Worm (Caenorhabditis elegans): ENCODE results near the gene pbs-3.

The pbs-3 gene

DNA sequence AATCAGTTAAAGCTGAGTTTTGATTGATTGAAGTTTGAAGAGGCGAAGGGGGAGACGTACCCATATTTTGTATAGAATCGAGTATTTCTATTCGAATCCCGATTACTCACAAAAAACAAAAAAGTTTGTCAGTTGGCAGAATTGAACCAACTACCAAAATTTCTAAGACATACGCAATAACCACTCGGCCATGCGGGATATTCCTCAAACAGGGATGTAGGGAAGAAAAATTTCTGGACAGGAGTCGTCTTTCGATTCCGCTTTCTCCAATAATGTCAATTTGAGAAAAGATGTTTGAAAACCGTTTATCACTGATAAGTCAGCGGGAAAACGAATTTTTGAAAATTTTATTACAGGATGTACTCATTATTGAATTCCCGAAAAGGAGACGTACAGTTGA is 26.9 kb downstream of the pbs-3 start (continued):
- TF ChIP-seq lin-1 (GFP tag; IDR thresholded peaks at IDR 0.05) (peak; percentile 70), lim-7 (GFP tag; IDR thresholded peaks at IDR 0.05) (peak; percentile 93)

DNA sequence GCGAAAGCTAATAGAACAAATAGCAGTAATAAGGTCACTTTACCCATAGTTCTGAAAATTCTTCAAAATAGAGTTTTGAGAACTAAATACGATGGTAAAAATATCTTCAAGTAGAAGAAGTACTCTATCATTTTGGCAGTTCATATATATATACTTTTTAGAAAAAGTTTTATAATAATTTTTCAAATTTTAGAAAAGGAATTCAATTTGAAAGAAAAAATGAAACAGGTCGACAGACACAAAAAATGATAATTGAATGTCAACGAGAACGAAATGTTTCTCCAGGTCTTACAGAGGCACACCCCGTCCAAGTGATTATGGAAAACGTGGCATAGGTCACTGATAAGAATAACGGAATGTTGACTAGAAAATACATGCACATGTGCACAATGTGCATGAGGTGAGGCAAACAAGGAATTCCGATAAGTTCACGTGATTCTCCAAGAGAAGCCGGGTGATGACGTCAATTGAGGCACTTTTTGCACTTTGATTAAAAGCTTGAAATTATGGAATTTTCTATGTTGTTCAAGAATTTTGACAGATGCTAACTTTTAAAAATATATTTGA is 29.9 kb downstream of the pbs-3 start, which contains the start of gene aagr-2:
aagr-2 (minus strand) TSS at position 51 of the 567 bp plus-strand sequence.
- TF ChIP-seq zag-1 (tag; optimal IDR thresholded peaks at IDR 0.05) (no peak), ces-1 (GFP tag; optimal IDR thresholded peaks at IDR 0.05) (no peak), ceh-20 (GFP tag; IDR thresholded peaks at IDR 0.05) (no peak), madf-9 (GFP tag; conservative IDR thresholded peaks at IDR 0.05) (no peak), daf-16 (GFP tag; optimal IDR thresholded peaks at IDR 0.05) (peak in 1 of 2 experiments; percentile 2), daf-16 (tag; optimal IDR thresholded peaks at IDR 0.05) (peak; percentile 94), mes-2 (tag; optimal IDR thresholded peaks at IDR 0.05; ENCODE audit: poor library complexity, severe bottlenecking) (peak; percentile 37), hlh-30 (tag; optimal IDR thresholded peaks at IDR 0.05; ENCODE audit: insufficient read depth) (peak; percentile 62), mxl-2 (GFP tag; conservative IDR thresholded peaks at IDR 0.05) (0 out of 2 replicates have a peak, but pooled peaks have one; percentile 27), pqm-1 (tag; optimal IDR thresholded peaks at IDR 0.05) (peak; percentile 97), zfp-3 (GFP tag; conservative IDR thresholded peaks at IDR 0.05) (0 out of 2 replicates have a peak, but pooled peaks have one; percentile 37), skn-1 (tag; optimal IDR thresholded peaks at IDR 0.05) (no peak), nhr-111 (GFP tag; optimal IDR thresholded peaks at IDR 0.05) (no peak), nhr-102 (tag; optimal IDR thresholded peaks at IDR 0.05) (peak; percentile 46), ctbp-1 (GFP tag; IDR thresholded peaks at IDR 0.05) (no peak), lin-39 (tag; optimal IDR thresholded peaks at IDR 0.05) (no peak), nhr-41 (GFP tag; IDR thresholded peaks at IDR 0.05) (peak; percentile 77; the same call in 1 of the 2 replicates), ceh-62 (tag; optimal IDR thresholded peaks at IDR 0.05) (no peak), cey-2 (tag; optimal IDR thresholded peaks at IDR 0.05; ENCODE audit: borderline replicate concordance, insufficient read depth) (no peak), unc-62 (GFP tag; optimal IDR thresholded peaks at IDR 0.05 in 1 of 2) (peak in 1 of 2 experiments; percentile 29), unc-62 (tag; optimal IDR thresholded peaks at IDR 0.05) (no peak), nhr-48 (tag; optimal IDR thresholded peaks at IDR 0.05) (peak; percentile 85), fkh-10 (GFP tag; optimal IDR thresholded peaks at IDR 0.05) (no peak), Y48G9A.11 (GFP tag; IDR thresholded peaks at IDR 0.05) (no peak), nhr-237 (tag; optimal IDR thresholded peaks at IDR 0.05) (no peak), nhr-77 (tag; optimal IDR thresholded peaks at IDR 0.05) (peak; percentile 51), F10B5.3 (tag; optimal IDR thresholded peaks at IDR 0.05) (no peak), ztf-7 (tag; optimal IDR thresholded peaks at IDR 0.05) (no peak), mdt-29 (GFP tag; IDR thresholded peaks at IDR 0.05) (peak; percentile 82), mxl-3 (GFP tag; optimal IDR thresholded peaks at IDR 0.05) (peak; percentile 75), dpl-1 (GFP tag; optimal IDR thresholded peaks at IDR 0.05) (no peak), nhr-28 (tag; optimal IDR thresholded peaks at IDR 0.05) (peak; percentile 99), mdl-1 (tag; optimal IDR thresholded peaks at IDR 0.05) (peak; percentile 0 to 86), daf-12 (tag; optimal IDR thresholded peaks at IDR 0.05) (no peak), lin-1 (GFP tag; IDR thresholded peaks at IDR 0.05) (peak; percentile 54), rbr-2 (tag; optimal IDR thresholded peaks at IDR 0.05) (no peak), mep-1 (tag; optimal IDR thresholded peaks at IDR 0.05) (peak; percentile 62), lin-15B (tag; optimal IDR thresholded peaks at IDR 0.05) (no peak), ama-1 (optimal IDR thresholded peaks at IDR 0.05) (no peak), nhr-6 (tag; optimal IDR thresholded peaks at IDR 0.05) (no peak), dve-1 (tag; optimal IDR thresholded peaks at IDR 0.05; ENCODE audit: insufficient read depth) (peak; percentile 85), tra-1 (GFP tag; IDR thresholded peaks at IDR 0.05) (peak; percentile 81), fos-1 (tag; optimal IDR thresholded peaks at IDR 0.05) (no peak), dmd-6 (GFP tag; IDR thresholded peaks at IDR 0.05) (peak; percentile 99), php-3 (GFP tag; IDR thresholded peaks at IDR 0.05) (peak; percentile 60), Y105C5A.15 (GFP tag; IDR thresholded peaks at IDR 0.05) (no peak), lsy-2 (tag; optimal IDR thresholded peaks at IDR 0.05) (peak in 1 of 2 experiments; percentile 25), saeg-2 (GFP tag; IDR thresholded peaks at IDR 0.05) (peak; percentile 60; the same call in 1 of the 2 replicates)

All from whole organism, L4 larva.